Fruit fly (Drosophila melanogaster) whole organism, embryonic: ENCODE data around the gene CG15549.

Experiments used
- CG15479 ChIP-seq: fragments of 200-800 bp; sonication (Bioruptor generic); optimal IDR thresholded peaks from 3 replicates; lab custom pipeline; 2019; ENCODE audit warnings: missing biosample characterization, mild to moderate bottlenecking, missing genetic modification characterization, moderate library complexity
- CG34422 ChIP-seq: fragments of 200-800 bp; sonication (Bioruptor generic); IDR thresholded peaks from 3 replicates; pipeline ENCODE4 v1.3.6; 2022; ENCODE audit warnings: missing biosample characterization, missing genetic modification characterization
- CG4730 ChIP-seq: fragments of 200-800 bp; sonication (Bioruptor generic); IDR thresholded peaks from 2 replicates; pipeline ENCODE4 v1.3.6; 2022; ENCODE audit warnings: missing biosample characterization, missing genetic modification characterization
- CG6254 ChIP-seq: fragments of 200-800 bp; sonication (Bioruptor generic); optimal IDR thresholded peaks from 3 replicates; lab custom pipeline; 2017; ENCODE audit warnings: mild to moderate bottlenecking, missing biosample characterization, missing genetic modification reagents, missing genetic modification characterization
- CG7928 ChIP-seq: fragments of 200-800 bp; sonication (Bioruptor generic); optimal IDR thresholded peaks from 2 replicates; lab custom pipeline; 2017; ENCODE audit warnings: missing biosample characterization, mild to moderate bottlenecking, missing genetic modification characterization

dm6 chr3R:30933894-30934434, 2.3 kb downstream of the CG15549 start:
- no peak for TF ChIP-seq CG15479 (GFP tag; lab: Kevin White, UChicago)
- TF ChIP-seq CG7928 (GFP tag; lab: Kevin White, UChicago) = no peak
- no peak for TF ChIP-seq CG4730 (GFP tag; lab: Robert Waterston, UW)
- TF ChIP-seq CG34422 (GFP tag; lab: Robert Waterston, UW) = no peak
- TF ChIP-seq CG6254 (GFP tag; lab: Kevin White, UChicago) = no peak
